Fruit fly (Drosophila melanogaster) whole organism, pupa: Measurements from ENCODE around the gene janB.

Source experiments
- CG12605 ChIP-seq: fragments of 200-800 bp; sonication (Bioruptor generic); IDR thresholded peaks from 2 replicates; pipeline ENCODE4 v1.3.6; 2022; ENCODE audit warnings: missing biosample characterization, missing genetic modification characterization
- gl ChIP-seq: fragments of 200-800 bp; sonication (Bioruptor generic); optimal IDR thresholded peaks from 2 replicates; lab custom pipeline; 2018; ENCODE audit warnings: missing biosample characterization, mild to moderate bottlenecking, missing genetic modification characterization

dm6 chr3R:30021009-30021408, 17.5 kb downstream of the janB start:
- TF ChIP-seq gl (tag; lab: Kevin White, UChicago): no peak
- TF ChIP-seq CG12605 (GFP tag; lab: Robert Waterston, UW): no peak
